Worm (Caenorhabditis elegans): Measurements from ENCODE around the gene clec-32.

DNA sequence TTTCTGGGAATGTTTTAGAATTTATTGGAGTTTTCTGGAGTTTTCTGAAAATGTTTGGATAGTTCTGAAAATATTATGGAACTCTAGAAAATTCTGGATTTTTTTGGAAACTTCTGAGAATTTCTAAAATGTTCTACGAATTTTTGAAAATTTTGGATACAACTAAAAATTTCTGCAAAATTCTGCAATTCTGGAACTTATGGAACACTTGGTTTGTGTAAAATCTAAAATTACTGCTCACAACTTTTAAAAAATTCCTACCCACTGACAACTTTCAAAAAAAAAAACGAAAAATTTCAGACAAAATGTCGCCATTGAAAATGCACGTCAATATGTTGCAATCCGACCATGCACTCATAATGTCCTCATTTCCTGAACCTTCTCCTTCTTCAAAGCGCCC, 43.0 kb upstream of the clec-32 start, which contains the start of gene nhr-262:
- no peak for TF ChIP-seq C08G9.2 (tag; optimal IDR thresholded peaks at IDR 0.05)
- no peak for TF ChIP-seq ama-1 (optimal IDR thresholded peaks at IDR 0.05)
- TF ChIP-seq syd-9 (tag; optimal IDR thresholded peaks at IDR 0.05), result no peak
- no peak for TF ChIP-seq ztf-16 (tag; optimal IDR thresholded peaks at IDR 0.05)
- no peak for TF ChIP-seq F13H6.1 (tag; optimal IDR thresholded peaks at IDR 0.05)
- TF ChIP-seq ceh-48 (tag; optimal IDR thresholded peaks at IDR 0.05), result no peak

All from whole organism, late embryonic.